Fruit fly (Drosophila melanogaster) whole organism, embryonic: Measurements from ENCODE around the gene pck.
A peak's percentile ranks its signal among the peaks of the same experiment; 100 is the strongest.

Experiments
- Aef1 ChIP-seq: fragments of 200-800 bp; sonication (Bioruptor generic); IDR thresholded peaks from 3 replicates; pipeline ENCODE4 v1.3.6; 2022; ENCODE audit warnings: missing biosample characterization, missing genetic modification characterization
- CG12391 ChIP-seq: fragments of 200-800 bp; sonication (Bioruptor generic); optimal IDR thresholded peaks from 3 replicates; lab custom pipeline; 2018; ENCODE audit warnings: missing biosample characterization, mild to moderate bottlenecking, missing genetic modification characterization, moderate library complexity
- CG13624 ChIP-seq: fragments of 200-800 bp; sonication (Bioruptor generic); optimal IDR thresholded peaks from 2 replicates; lab custom pipeline; 2016; ENCODE audit warnings: missing biosample characterization, missing genetic modification characterization
- CG13894 ChIP-seq: fragments of 200-800 bp; sonication (Bioruptor generic); optimal IDR thresholded peaks from 3 replicates; lab custom pipeline; 2018; ENCODE audit warnings: missing biosample characterization, mild to moderate bottlenecking, missing genetic modification characterization, moderate library complexity
- CG14441 ChIP-seq: fragments of 200-800 bp; sonication (Bioruptor generic); IDR thresholded peaks from 2 replicates; pipeline ENCODE4 v1.3.6; 2022; ENCODE audit warnings: missing biosample characterization, missing genetic modification characterization
- CG15011 ChIP-seq: fragments of 200-800 bp; sonication (Bioruptor generic); optimal IDR thresholded peaks from 3 replicates; lab custom pipeline; 2018; ENCODE audit warnings: missing biosample characterization, mild to moderate bottlenecking, missing genetic modification characterization
- CG15269 ChIP-seq: fragments of 200-800 bp; sonication (Bioruptor generic); optimal IDR thresholded peaks from 2 replicates; lab custom pipeline; 2018; ENCODE audit warnings: missing biosample characterization, mild to moderate bottlenecking, missing genetic modification characterization, moderate library complexity
- CG15601 ChIP-seq: fragments of 200-800 bp; sonication (Bioruptor generic); optimal IDR thresholded peaks from 3 replicates; lab custom pipeline; 2019; ENCODE audit warnings: missing biosample characterization, mild to moderate bottlenecking, missing genetic modification characterization, moderate library complexity
- CG1647 ChIP-seq: fragments of 200-800 bp; sonication (Bioruptor generic); optimal IDR thresholded peaks from 3 replicates; lab custom pipeline; 2016; ENCODE audit warnings: missing biosample characterization, missing genetic modification characterization
- CG18599 ChIP-seq: fragments of 200-800 bp; sonication (Bioruptor generic); optimal IDR thresholded peaks from 3 replicates; lab custom pipeline; 2017; ENCODE audit warnings: missing biosample characterization, missing genetic modification characterization, mild to moderate bottlenecking, moderate library complexity, missing genetic modification reagents
- CG30020 ChIP-seq: fragments of 200-800 bp; optimal IDR thresholded peaks from 2 replicates; lab custom pipeline; 2019; ENCODE audit warnings: missing biosample characterization, mild to moderate bottlenecking, missing genetic modification characterization, moderate library complexity
- CG31224 ChIP-seq: fragments of 200-800 bp; sonication (Bioruptor generic); IDR thresholded peaks from 2 replicates; pipeline ENCODE4 v1.3.6; 2022; ENCODE audit warnings: missing biosample characterization, missing genetic modification characterization
- CG3281 ChIP-seq: fragments of 200-800 bp; sonication (Bioruptor generic); optimal IDR thresholded peaks from 3 replicates; lab custom pipeline; 2017; ENCODE audit warnings: missing biosample characterization, mild to moderate bottlenecking, missing genetic modification characterization
- CG3407 ChIP-seq: fragments of 200-800 bp; sonication (Bioruptor generic); optimal IDR thresholded peaks from 2 replicates; lab custom pipeline; 2018; ENCODE audit warnings: missing biosample characterization, mild to moderate bottlenecking, missing genetic modification characterization
- CG34224 ChIP-seq: fragments of 200-800 bp; sonication (Bioruptor generic); IDR thresholded peaks from 3 replicates; pipeline ENCODE4 v1.3.6; 2022; ENCODE audit warnings: missing biosample characterization, missing genetic modification characterization; ENCODE audit not compliant: partially characterized antibody
- CG3726 ChIP-seq: fragments of 200-800 bp; sonication (Bioruptor generic); IDR thresholded peaks from 3 replicates; pipeline ENCODE4, ENCODE4 v1.3.6; 2022; ENCODE audit warnings: missing biosample characterization, missing genetic modification characterization
- CG6175 ChIP-seq: fragments of 200-800 bp; sonication (Bioruptor generic); IDR thresholded peaks from 3 replicates; pipeline ENCODE4 v1.3.6; 2022; ENCODE audit warnings: missing biosample characterization, missing genetic modification characterization
- CG6683 ChIP-seq: fragments of 200-800 bp; sonication (Bioruptor generic); optimal IDR thresholded peaks from 2 replicates; lab custom pipeline; 2017; ENCODE audit warnings: missing biosample characterization, mild to moderate bottlenecking, missing genetic modification characterization, missing genetic modification reagents
- CG6689 ChIP-seq: fragments of 200-800 bp; sonication (Bioruptor generic); IDR thresholded peaks from 2 replicates; pipeline ENCODE4 v1.3.6; 2022; ENCODE audit warnings: missing biosample characterization, missing genetic modification characterization
- CG6813 ChIP-seq: fragments of 200-800 bp; sonication (Bioruptor generic); optimal IDR thresholded peaks from 2 replicates; lab custom pipeline; 2017; ENCODE audit warnings: missing biosample characterization, missing genetic modification characterization, mild to moderate bottlenecking, moderate library complexity, missing genetic modification reagents
- CG7786 ChIP-seq: fragments of 200-800 bp; sonication (Bioruptor generic); optimal IDR thresholded peaks from 2 replicates; lab custom pipeline; 2016; ENCODE audit warnings: missing biosample characterization, missing genetic modification characterization
- CG8281 ChIP-seq: fragments of 200-800 bp; sonication (Bioruptor generic); optimal IDR thresholded peaks from 2 replicates; lab custom pipeline; 2018; ENCODE audit warnings: missing biosample characterization, mild to moderate bottlenecking, missing genetic modification characterization, moderate library complexity
- CTCF ChIP-seq: fragments of 200-800 bp; sonication (Bioruptor generic); optimal IDR thresholded peaks from 2 replicates; lab custom pipeline; 2017; ENCODE audit warnings: missing biosample characterization, mild to moderate bottlenecking, missing genetic modification characterization, moderate library complexity
- D19A ChIP-seq: fragments of 200-800 bp; optimal IDR thresholded peaks from 3 replicates; lab custom pipeline; 2019; ENCODE audit warnings: missing biosample characterization, mild to moderate bottlenecking, missing genetic modification characterization, moderate library complexity
- H2.0 ChIP-seq: fragments of 200-800 bp; sonication (Bioruptor generic); IDR thresholded peaks from 2 replicates; pipeline ENCODE4 v1.3.6; 2022; ENCODE audit warnings: missing biosample characterization, missing genetic modification characterization
- Max ChIP-seq: fragments of 200-800 bp; sonication (Bioruptor generic); optimal IDR thresholded peaks from 2 replicates; lab custom pipeline; 2016; ENCODE audit warnings: missing biosample characterization, mild to moderate bottlenecking, missing genetic modification characterization
- Med ChIP-seq: fragments of 200-800 bp; sonication (Bioruptor generic); peaks from one replicate; lab custom pipeline; 2016; ENCODE audit warnings: missing biosample characterization, missing genetic modification characterization, mild to moderate bottlenecking, inconsistent platforms, moderate library complexity
- Nf-YA ChIP-seq: fragments of 200-800 bp; sonication (Bioruptor generic); IDR thresholded peaks from 2 replicates; pipeline ENCODE4 v1.3.6; 2022; ENCODE audit warnings: missing biosample characterization, missing genetic modification characterization
- Nf-YB ChIP-seq: fragments of 200-800 bp; sonication (Bioruptor generic); optimal IDR thresholded peaks from 3 replicates; lab custom pipeline; 2019; ENCODE audit warnings: missing biosample characterization, mild to moderate bottlenecking, missing genetic modification characterization, moderate library complexity
- PHDP ChIP-seq: fragments of 200-800 bp; sonication (Bioruptor generic); optimal IDR thresholded peaks from 3 replicates; lab custom pipeline; 2018; ENCODE audit warnings: missing biosample characterization, mild to moderate bottlenecking, missing genetic modification characterization, moderate library complexity
- Sin3A ChIP-seq: fragments of >200 bp; optimal IDR thresholded peaks from 2 replicates; lab custom pipeline; 2018
- Xrp1 ChIP-seq: fragments of 200-800 bp; sonication (Bioruptor generic); IDR thresholded peaks from 2 replicates; pipeline ENCODE4 v1.3.6; 2022; ENCODE audit warnings: missing biosample characterization, missing genetic modification characterization
- amos ChIP-seq: fragments of 200-800 bp; sonication (Bioruptor generic); IDR thresholded peaks from 2 replicates; pipeline ENCODE4 v1.3.6; 2022; ENCODE audit warnings: missing biosample characterization, missing genetic modification characterization; ENCODE audit not compliant: partially characterized antibody
- bcd ChIP-seq: fragments of 200-800 bp; sonication (Bioruptor generic); optimal IDR thresholded peaks from 2 replicates; lab custom pipeline; 2017; ENCODE audit warnings: missing biosample characterization, mild to moderate bottlenecking, missing genetic modification characterization
- cato ChIP-seq: fragments of 200-800 bp; sonication (Bioruptor generic); optimal IDR thresholded peaks from 2 replicates; lab custom pipeline; 2016; ENCODE audit warnings: missing biosample characterization, missing genetic modification characterization, borderline replicate concordance
- crol ChIP-seq: fragments of 200-800 bp; sonication (Bioruptor generic); IDR thresholded peaks from 2 replicates; pipeline ENCODE4 v1.3.6; 2022; ENCODE audit warnings: missing biosample characterization, missing genetic modification characterization
- en ChIP-seq: fragments of 200-800 bp; sonication (Bioruptor generic); optimal IDR thresholded peaks from 2 replicates; lab custom pipeline; 2016; ENCODE audit warnings: missing biosample characterization, missing genetic modification characterization
- gfzf ChIP-seq: fragments of 200-800 bp; sonication (Bioruptor generic); optimal IDR thresholded peaks from 2 replicates; lab custom pipeline; 2016; ENCODE audit warnings: missing biosample characterization, mild to moderate bottlenecking, missing genetic modification characterization, moderate library complexity
- grn ChIP-seq: fragments of 200-800 bp; sonication (Bioruptor generic); optimal IDR thresholded peaks from 3 replicates; lab custom pipeline; 2017; ENCODE audit warnings: missing biosample characterization, missing genetic modification characterization
- gt ChIP-seq: fragments of 200-800 bp; sonication (Bioruptor generic); IDR thresholded peaks from 2 replicates; pipeline ENCODE4 v1.3.6; 2022; ENCODE audit warnings: missing biosample characterization, missing genetic modification characterization
- insv ChIP-seq, 2 experiments: fragments of 200-800 bp; sonication (Bioruptor generic); optimal IDR thresholded peaks; 3 replicates each; lab custom pipeline; 2016 to 2018; ENCODE audit warnings: missing biosample characterization in 2 of 2, missing genetic modification characterization in 2 of 2
- klu ChIP-seq: fragments of 200-800 bp; sonication (Bioruptor generic); IDR thresholded peaks from 2 replicates; pipeline ENCODE4 v1.3.6; 2022; ENCODE audit warnings: missing biosample characterization, missing genetic modification characterization
- nerfin-1 ChIP-seq: fragments of 200-800 bp; sonication (Bioruptor generic); optimal IDR thresholded peaks from 3 replicates; lab custom pipeline; 2019; ENCODE audit warnings: missing biosample characterization, mild to moderate bottlenecking, missing genetic modification characterization, moderate library complexity
- ranshi ChIP-seq: fragments of 200-800 bp; sonication (Bioruptor generic); IDR thresholded peaks from 2 replicates; pipeline ENCODE4 v1.3.6; 2022; ENCODE audit warnings: missing biosample characterization, missing genetic modification characterization
- rib ChIP-seq: fragments of 200-800 bp; sonication (Bioruptor generic); IDR thresholded peaks from 2 replicates; pipeline ENCODE4 v1.3.6; 2022; ENCODE audit warnings: missing biosample characterization, missing genetic modification characterization
- sc ChIP-seq, 3 experiments: fragments of >200 bp in 2 of 3; fragments of 200-800 bp in 1 of 3; sonication (Bioruptor generic) in 1 of 3; optimal IDR thresholded peaks; 2 replicates in 2 of 3; 3 replicates in 1 of 3; lab custom pipeline; 2017; ENCODE audit warnings: mild to moderate bottlenecking in 1 of 3, missing biosample characterization in 1 of 3, missing genetic modification characterization in 1 of 3, missing genetic modification reagents in 1 of 3
- scrt ChIP-seq: fragments of 200-800 bp; sonication (Bioruptor generic); optimal IDR thresholded peaks from 2 replicates; lab custom pipeline; 2018; ENCODE audit warnings: missing biosample characterization, mild to moderate bottlenecking, missing genetic modification characterization, moderate library complexity
- sima ChIP-seq: fragments of 200-800 bp; sonication (Bioruptor generic); optimal IDR thresholded peaks from 2 replicates; lab custom pipeline; 2016; ENCODE audit warnings: missing biosample characterization, missing genetic modification characterization
- tin ChIP-seq: fragments of 200-800 bp; sonication (Bioruptor generic); optimal IDR thresholded peaks from 3 replicates; lab custom pipeline; 2016; ENCODE audit warnings: missing biosample characterization, missing genetic modification characterization
- tx ChIP-seq: fragments of 200-800 bp; sonication (Bioruptor generic); optimal IDR thresholded peaks from 2 replicates; lab custom pipeline; 2016; ENCODE audit warnings: missing biosample characterization, missing genetic modification characterization
- unc-4 ChIP-seq: fragments of 200-800 bp; sonication (Bioruptor generic); IDR thresholded peaks from 2 replicates; pipeline ENCODE4 v1.3.6; 2022; ENCODE audit warnings: missing biosample characterization, missing genetic modification characterization; ENCODE audit not compliant: partially characterized antibody

pck gene

DNA sequence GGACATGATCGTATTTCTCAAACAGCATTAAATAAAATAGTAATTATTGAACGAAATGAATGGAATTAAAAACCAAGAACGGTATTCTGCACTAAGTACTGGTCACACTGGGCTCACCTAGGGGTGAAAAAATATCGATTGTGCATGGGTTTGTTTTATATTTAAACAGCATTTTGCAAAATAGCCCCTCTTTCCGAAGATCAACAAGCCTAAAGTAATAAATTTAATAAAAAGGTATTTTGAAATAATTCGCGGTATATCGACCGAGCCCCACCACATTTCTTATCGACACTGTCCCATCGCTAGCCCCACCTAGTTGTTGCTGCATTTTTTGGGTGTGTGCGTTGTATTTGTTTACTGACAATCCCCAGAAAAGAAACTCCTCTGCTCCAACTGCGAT is at the start of gene pck (continued):
- TF ChIP-seq sc (optimal IDR thresholded peaks at IDR 0.05; lab: Kevin White, UChicago) (no peak), sc (GFP tag; optimal IDR thresholded peaks at IDR 0.05; lab: Kevin White, UChicago) (no peak), CG1647 (GFP tag; lab: Kevin White, UChicago) (peak; percentile 52), en (peak; percentile 7), Nf-YA (no peak), Max (GFP tag; lab: Kevin White, UChicago) (peak; percentile 54), cato (peak; percentile 32), rib (GFP tag; lab: Robert Waterston, UW) (no peak), D19A (tag; lab: Kevin White, UChicago) (no peak), CG6175 (no peak), CTCF (GFP tag; lab: Kevin White, UChicago) (peak; percentile 26), CG6813 (GFP tag; lab: Kevin White, UChicago) (peak; percentile 13), grn (GFP tag; lab: Kevin White, UChicago) (no peak), unc-4 (GFP tag; lab: Robert Waterston, UW) (peak; percentile 60), CG31224 (GFP tag; lab: Robert Waterston, UW) (peak; percentile 40; the same call in 1 of the 2 replicates), gt (GFP tag; lab: Robert Waterston, UW) (no peak), CG3726 (GFP tag; lab: Robert Waterston, UW) (0 out of 3 replicates have a peak, but pooled peaks have one; percentile 25), tin (GFP tag; lab: Kevin White, UChicago) (peak; percentile 80), amos (GFP tag; lab: Robert Waterston, UW) (peak; percentile 39; the same call in 1 of the 2 replicates), Sin3A (lab: Kevin White, UChicago) (peak; percentile 53), CG3281 (GFP tag; lab: Kevin White, UChicago) (peak; percentile 52), crol (GFP tag; lab: Robert Waterston, UW) (no peak), CG3407 (GFP tag; lab: Kevin White, UChicago) (peak; percentile 34), klu (GFP tag; lab: Robert Waterston, UW) (no peak), gfzf (peak; percentile 63), Med (GFP tag; lab: Kevin White, UChicago) (peak; percentile 93), insv (GFP tag; optimal IDR thresholded peaks at IDR 0.05; lab: Kevin White, UChicago) (no peak), CG15601 (tag; lab: Kevin White, UChicago) (peak; percentile 51), scrt (GFP tag; lab: Kevin White, UChicago) (no peak), CG7786 (GFP tag; lab: Kevin White, UChicago) (peak; percentile 65), CG6683 (GFP tag; lab: Kevin White, UChicago) (no peak), CG15269 (peak; percentile 35), CG14441 (GFP tag; lab: Robert Waterston, UW) (peak; percentile 61), CG13624 (peak; percentile 4), CG34224 (GFP tag; lab: Robert Waterston, UW) (peak; percentile 65), nerfin-1 (peak; percentile 33), CG15011 (GFP tag; lab: Kevin White, UChicago) (no peak), Aef1 (GFP tag; lab: Robert Waterston, UW) (peak; percentile 64; the same call in 2 of the 3 replicates), CG30020 (peak; percentile 50), bcd (GFP tag; lab: Kevin White, UChicago) (peak; percentile 27), PHDP (tag; lab: Kevin White, UChicago) (peak; percentile 40), Nf-YB (GFP tag; lab: Kevin White, UChicago) (peak; percentile 19), CG13894 (peak; percentile 12), H2.0 (GFP tag; lab: Robert Waterston, UW) (peak; percentile 69; the same call in 1 of the 2 replicates), CG18599 (GFP tag; lab: Kevin White, UChicago) (peak; percentile 72), tx (GFP tag; lab: Kevin White, UChicago) (peak; percentile 32), Xrp1 (GFP tag; lab: Robert Waterston, UW) (peak; percentile 82), CG8281 (tag; lab: Kevin White, UChicago) (no peak), ranshi (GFP tag; lab: Robert Waterston, UW) (peak; percentile 58), CG6689 (GFP tag; lab: Robert Waterston, UW) (peak; percentile 53; the same call in 1 of the 2 replicates), sima (GFP tag; lab: Kevin White, UChicago) (no peak), CG12391 (tag; lab: Kevin White, UChicago) (peak; percentile 78)
